Fruit fly (Drosophila melanogaster) Kc167 (cell line): ENCODE measurements around the gene CG31321.

Source experiments
- Sin3A ChIP-seq: fragments of >200 bp; optimal IDR thresholded peaks from 2 replicates; lab custom pipeline; 2018; ENCODE audit warnings: missing external identifiers
- h ChIP-seq: fragments of >200 bp; optimal IDR thresholded peaks from 3 replicates; lab custom pipeline; 2018; ENCODE audit warnings: missing external identifiers
- insv ChIP-seq: fragments of >200 bp; optimal IDR thresholded peaks from 3 replicates; lab custom pipeline; 2018; ENCODE audit warnings: missing external identifiers
- psq ChIP-seq: fragments of >200 bp; optimal IDR thresholded peaks from 2 replicates; lab custom pipeline; 2017; ENCODE audit warnings: missing external identifiers
- ttk ChIP-seq: sonication (Bioruptor generic); optimal IDR thresholded peaks from 2 replicates; lab custom pipeline; 2017; ENCODE audit warnings: missing external identifiers

dm6 chr3R:14357405-14357804 lies 47.2 kb downstream of the CG31321 start:
- no peak for TF ChIP-seq insv
- TF ChIP-seq Sin3A (lab: Kevin White, UChicago) = no peak
- no peak for TF ChIP-seq h (lab: Kevin White, UChicago)
- no peak for TF ChIP-seq ttk
- no peak for TF ChIP-seq psq (lab: Kevin White, UChicago)
